Fruit fly (Drosophila melanogaster): ENCODE measurements around the gene B4.

DNA sequence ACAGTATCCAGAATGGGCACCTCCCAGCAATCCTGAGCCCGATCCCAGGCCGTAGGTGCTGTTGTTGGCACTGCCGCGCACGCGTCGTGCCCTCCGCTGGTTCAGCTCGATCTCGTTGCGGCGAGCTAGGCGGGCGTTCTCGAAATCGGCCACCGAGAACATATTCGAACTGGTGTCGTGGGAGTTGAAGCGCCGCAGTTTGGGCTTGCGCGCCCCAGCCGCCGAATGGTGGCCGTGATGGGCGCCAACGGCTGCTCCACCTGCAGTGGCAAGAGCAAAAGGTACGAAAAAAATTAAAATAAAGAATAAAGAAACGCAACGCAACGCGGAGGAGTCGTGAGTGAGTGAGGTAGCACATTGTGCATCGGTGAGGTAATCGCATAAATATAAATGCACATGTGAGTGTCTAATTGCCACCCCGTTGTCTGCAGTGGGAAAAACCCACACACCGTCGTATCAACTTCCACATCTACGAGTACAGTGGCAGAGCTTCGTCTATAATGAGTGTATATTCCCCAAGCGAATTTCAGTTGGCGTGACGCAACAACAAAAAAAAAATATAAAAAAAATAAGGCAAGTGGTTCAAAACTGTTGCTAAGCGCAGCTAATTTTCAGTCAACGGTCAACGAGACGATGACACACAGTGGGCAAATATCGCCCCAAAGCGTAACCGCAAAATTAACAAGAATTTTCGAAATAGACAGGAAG, 39.4 kb downstream of the B4 start:
- no peak for TF ChIP-seq CTCF (optimal IDR thresholded peaks at IDR 0.05)
- TF ChIP-seq CG8478 (optimal IDR thresholded peaks at IDR 0.05) = no peak
